Worm (Caenorhabditis elegans) whole organism, dauer: ENCODE data around the gene cylc-1.

Experiments
- unc-62 ChIP-seq: sonication (generic microtip); optimal IDR thresholded peaks from 2 replicates; lab custom pipeline; 2017; ENCODE audit warnings: missing biosample characterization, missing genetic modification reagents, missing genetic modification characterization

The cylc-1 gene

DNA sequence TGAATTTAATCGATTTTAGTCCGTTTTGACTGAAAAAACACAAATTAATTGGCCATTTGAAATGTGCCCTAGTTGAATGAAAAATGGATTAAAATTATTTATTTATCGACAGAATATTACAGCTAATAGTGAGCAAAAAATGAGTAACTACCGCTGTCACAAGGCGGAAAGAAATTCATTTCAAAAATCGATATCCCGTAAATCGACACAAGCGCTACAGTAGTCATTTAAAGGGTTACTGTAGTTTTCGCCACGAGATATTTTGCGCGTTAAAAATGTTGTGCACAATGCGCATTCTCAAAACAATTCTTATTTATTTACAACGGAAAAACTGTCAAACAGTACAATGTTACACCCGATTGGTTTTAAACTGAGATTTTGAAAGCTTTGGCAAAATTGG, 15.0 kb downstream of the cylc-1 start:
- TF ChIP-seq unc-62 (GFP tag; lab: Kevin White, UChicago) = no peak

DNA sequence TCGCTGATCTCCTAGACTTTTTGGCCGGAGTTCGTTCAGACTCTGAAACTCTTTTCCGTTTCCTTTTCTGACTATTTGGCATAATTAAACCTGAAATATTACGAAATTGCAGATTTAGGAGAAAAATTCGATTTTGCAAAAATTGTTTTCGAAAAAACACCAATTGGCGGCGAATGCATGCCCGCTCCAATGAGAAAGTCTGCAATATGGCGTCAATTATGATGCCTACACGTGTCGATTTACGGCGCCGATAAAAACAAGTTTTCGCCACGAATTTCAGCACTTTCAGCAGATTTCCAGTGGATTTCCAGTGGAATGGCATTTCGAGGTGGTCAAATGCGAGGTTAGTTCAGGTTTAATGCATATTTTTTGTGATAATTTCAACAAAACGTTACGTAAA, 16.2 kb downstream of the cylc-1 start, which contains the start of the genes Y59E9AL.36 and nbet-1:
Gene Y59E9AL.36, minus strand, starts transcription at position 92 of the 400 bp plus-strand sequence.
Gene nbet-1, plus strand, starts transcription at position 112 of the 400 bp plus-strand sequence.
- TF ChIP-seq unc-62 (GFP tag; lab: Kevin White, UChicago) = no peak

DNA sequence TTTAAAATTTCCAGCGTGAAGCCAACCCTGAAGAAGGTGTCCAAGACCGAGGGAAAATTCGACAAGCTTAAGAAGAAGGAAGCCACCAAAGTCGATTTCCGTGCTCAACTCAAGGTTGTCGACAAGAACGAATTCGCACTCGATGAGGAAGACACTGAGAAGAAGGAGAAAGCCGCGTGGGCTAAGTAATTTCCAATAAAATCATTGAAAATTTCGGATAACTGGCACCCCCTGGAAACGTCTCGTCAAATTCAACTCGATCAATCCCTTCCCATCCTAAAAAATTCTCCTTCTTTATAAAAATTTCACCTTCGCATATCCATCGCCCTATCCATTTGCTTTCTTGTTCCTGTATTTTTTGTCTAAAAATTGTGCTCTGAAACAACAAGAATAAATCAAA, 18.9 kb downstream of the cylc-1 start:
- no peak for TF ChIP-seq unc-62 (GFP tag; lab: Kevin White, UChicago)

DNA sequence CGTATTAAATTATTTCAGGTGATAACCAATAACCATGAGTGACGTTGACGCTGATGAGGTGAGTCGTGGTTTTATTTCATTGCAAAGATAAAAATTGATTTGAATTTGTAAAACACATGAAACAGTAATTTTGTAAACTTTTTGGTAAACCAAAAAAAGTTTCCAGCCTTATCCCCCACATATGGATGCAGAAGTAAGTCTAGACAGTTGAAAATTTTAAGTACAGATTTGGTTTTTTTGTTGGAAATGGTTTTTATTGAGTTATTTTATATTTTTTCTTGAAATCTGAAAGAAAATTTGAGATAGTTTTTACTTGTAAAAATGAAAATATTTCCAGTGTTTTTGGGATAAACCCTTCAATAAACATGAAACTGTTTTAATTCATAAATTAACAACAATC, 21.0 kb downstream of the cylc-1 start, which contains the start of gene tni-4:
Gene tni-4, plus strand, starts transcription at position 19 of the 400 bp plus-strand sequence.
- TF ChIP-seq unc-62 (GFP tag; lab: Kevin White, UChicago) = no peak

DNA sequence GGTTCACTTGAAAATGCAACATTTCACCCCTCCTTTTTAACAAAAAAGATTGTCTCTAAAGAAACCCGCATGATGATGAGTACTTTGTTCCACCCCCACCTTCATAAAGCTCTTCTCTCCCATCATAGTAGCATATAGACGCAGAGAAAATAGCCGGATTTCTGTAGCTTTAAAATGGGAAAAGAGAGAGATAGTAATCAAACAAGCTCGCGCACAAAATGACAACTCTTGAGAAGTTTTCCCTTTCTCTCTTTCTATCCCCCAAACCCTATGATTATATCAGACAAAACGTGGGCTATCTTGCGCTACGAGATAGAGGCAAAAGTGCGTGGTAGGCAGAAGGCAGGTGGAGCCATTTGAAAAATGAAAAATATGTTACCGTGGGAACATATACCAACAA, 23.0 kb downstream of the cylc-1 start:
- no peak for TF ChIP-seq unc-62 (GFP tag; lab: Kevin White, UChicago)

DNA sequence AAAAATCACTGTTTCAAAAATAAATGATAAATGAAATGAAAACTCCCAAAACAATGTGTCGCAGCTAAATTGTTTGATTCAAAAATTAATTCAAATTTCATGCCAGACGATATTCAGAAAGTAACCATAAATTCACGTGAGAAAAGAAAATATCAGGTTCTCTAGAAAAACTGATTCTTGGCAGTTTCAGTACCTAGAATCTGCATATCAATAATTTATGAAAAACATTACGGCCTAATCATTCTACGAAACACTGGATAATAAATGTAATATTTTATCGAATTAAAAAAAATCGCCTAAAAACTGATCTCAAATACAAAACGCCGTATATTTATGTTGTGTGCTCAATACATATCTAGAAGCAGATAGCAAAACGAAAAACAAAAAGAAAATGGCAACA, 24.8 kb downstream of the cylc-1 start:
- TF ChIP-seq unc-62 (GFP tag; lab: Kevin White, UChicago) = no peak

DNA sequence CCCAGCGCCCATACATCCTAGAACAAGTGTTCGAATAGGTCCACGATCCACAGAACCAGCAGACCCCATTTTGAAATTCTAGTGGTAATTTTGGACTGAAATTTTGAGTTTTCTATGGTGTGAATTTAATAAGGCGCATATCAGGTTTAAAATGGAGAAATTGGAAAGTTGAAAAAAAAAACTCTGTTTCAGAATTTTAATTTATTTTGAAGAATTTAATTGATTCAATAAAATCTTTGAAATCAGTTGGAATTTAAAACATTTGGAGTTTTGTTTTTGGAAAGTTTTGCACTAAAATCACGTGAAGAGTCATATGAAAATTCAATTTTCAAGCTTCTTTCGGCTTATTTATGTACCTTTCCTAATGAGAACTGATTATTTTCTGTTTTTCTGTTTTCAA, 30.0 kb downstream of the cylc-1 start, which contains the start of gene gpa-18:
Gene gpa-18, minus strand, starts transcription at position 101 of the 400 bp plus-strand sequence.
- no peak for TF ChIP-seq unc-62 (GFP tag; lab: Kevin White, UChicago)

DNA sequence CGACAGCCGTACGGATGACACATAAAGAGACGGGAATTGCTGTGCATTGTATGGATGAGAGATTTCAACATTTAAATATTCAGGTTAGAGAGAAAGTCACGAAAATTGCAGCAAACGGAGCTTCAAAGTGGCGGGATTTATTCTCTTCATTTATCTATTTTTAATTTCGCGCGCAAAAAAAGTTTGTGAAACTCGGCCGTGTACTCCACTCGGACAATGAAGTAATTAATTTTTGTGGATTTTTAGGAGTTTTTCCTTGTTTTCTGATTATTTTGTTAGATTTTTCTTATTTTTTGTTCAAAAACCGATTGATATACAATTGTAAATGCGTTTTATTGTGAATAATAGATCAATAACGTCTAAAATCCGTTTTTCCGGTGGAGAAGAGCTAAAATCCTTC, 37.5 kb downstream of the cylc-1 start:
- no peak for TF ChIP-seq unc-62 (GFP tag; lab: Kevin White, UChicago)

DNA sequence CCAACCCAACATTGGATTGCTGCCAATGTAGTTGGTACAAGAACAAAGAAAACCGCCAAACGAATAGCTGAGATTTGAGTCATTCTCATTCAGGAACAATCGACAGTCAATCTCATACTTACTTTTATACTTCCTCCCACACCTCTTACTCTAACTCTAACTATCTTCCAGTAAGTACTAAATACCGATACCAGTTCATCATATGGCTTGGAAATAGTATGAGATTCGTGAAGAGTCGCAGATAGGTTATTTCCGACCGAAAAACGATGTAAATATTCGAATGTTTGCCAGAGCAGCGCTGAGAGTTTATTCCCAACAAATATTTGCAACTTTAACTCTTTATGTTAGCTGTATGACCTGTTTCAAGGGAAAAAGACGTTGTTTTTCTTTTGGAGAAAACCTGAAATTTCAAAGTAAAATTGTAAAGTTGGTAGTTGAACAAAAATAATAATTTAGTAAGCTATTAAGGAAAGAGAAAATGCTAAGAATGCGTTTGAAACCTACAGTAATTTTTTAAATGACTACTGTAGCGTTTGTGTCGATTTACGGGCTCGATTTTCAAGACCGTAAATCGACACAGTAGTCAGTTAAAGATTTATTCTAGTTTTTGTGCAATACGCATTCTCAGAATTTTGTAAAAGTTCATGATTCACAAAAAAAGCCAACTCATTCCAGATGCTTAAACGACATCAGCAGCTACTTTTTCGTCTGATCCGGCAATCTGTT, 38.9 kb downstream of the cylc-1 start, which contains the start of the genes W03F8.6 and mtrf-1L:
Gene W03F8.6, minus strand, starts transcription at position 101 of the 726 bp plus-strand sequence.
Gene mtrf-1L, plus strand, starts transcription at position 676 of the 726 bp plus-strand sequence.
- no peak for TF ChIP-seq unc-62 (GFP tag; lab: Kevin White, UChicago)

DNA sequence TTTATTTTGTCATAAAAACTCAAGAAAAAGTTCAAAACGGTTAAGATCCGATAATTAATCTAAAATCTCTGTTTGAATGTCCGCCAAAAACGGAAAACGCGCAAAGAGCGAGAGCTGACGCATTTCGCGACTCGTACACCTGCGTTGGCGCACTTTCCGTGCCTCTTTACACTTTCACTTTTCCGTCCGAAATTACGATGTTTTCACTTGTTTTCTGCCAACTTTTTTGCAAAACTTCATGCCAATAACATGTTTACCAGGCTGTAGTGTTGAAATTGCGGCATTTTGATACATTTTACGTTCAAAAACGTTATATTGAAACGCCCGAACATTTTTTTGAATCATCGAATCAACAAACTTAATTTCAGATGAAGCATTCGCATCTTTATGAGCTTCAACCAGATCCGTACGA, 41.8 kb downstream of the cylc-1 start, which contains the start of gene W03F8.4:
Gene W03F8.4, plus strand, starts transcription at position 369 of the 412 bp plus-strand sequence.
- no peak for TF ChIP-seq unc-62 (GFP tag; lab: Kevin White, UChicago)
